Fruit fly (Drosophila melanogaster): ENCODE results near the gene CG1806.

Gene CG1806

DNA sequence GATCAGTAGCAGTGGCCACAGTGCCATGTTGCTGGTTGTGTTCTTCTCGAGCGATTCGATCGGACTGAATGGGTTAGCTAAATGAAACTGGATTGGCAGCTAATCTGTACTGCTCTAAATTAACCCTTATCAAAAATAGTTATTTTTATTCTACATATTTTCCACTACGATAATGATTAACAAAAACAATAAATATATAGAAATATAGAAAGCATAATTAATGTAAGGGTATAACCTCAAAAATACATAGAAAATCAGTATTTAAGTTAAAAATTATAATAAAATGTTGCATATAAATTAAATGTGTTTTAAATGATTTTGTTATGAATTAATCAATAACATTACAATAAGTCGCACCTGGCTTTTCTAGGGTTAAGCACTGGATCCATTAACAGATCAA is 24.4 kb downstream of the CG1806 start, which contains the start of gene Cyp311a1:
TSS of gene Cyp311a1 (minus strand) at position 66 of the 400 bp plus-strand sequence.
- no peak for TF ChIP-seq CG9705 (GFP tag; optimal IDR thresholded peaks at IDR 0.05)
- no peak for TF ChIP-seq br (GFP tag; optimal IDR thresholded peaks at IDR 0.05)
- no peak for TF ChIP-seq woc (GFP tag; optimal IDR thresholded peaks at IDR 0.05)
- peak; percentile 23 for TF ChIP-seq Sp1 (GFP tag; optimal IDR thresholded peaks at IDR 0.05)
- TF ChIP-seq HLH106 (tag; optimal IDR thresholded peaks at IDR 0.05), result peak; percentile 7

DNA sequence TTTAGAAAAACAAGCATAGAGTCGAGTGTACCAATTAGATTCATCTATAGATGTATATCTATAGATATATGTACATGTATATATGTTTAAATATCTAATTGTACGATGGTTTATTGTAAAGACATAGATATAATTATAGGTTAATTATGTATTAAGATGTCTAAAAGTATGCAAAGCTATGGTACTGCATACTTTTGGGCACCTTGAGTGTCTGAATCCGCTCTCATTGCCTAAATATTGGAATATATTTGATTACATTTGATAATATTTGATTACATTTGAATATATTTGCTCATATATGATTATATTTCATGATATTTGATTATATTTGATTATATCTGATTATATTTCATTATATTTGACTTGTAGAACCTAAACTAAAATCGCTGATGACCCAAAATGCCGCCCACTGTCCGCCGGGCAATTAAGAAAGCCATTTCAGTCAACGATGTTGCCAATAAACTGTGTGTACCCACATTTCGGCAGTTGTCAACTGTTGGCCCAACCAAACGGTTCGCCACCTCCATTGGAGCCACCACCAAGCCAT is 25.2 kb downstream of the CG1806 start, which contains the start of gene Cyp318a1:
TSS of gene Cyp318a1 (plus strand) at position 497 of the 547 bp plus-strand sequence.
- TF ChIP-seq usp (GFP tag; optimal IDR thresholded peaks at IDR 0.05) (no peak), tai (GFP tag; optimal IDR thresholded peaks at IDR 0.05) (no peak), Hnf4 (GFP tag; optimal IDR thresholded peaks at IDR 0.05) (no peak), pan (optimal IDR thresholded peaks at IDR 0.05) (no peak), brk (GFP tag; optimal IDR thresholded peaks at IDR 0.05) (no peak), br (GFP tag; optimal IDR thresholded peaks at IDR 0.05) (no peak), Hr78 (GFP tag; optimal IDR thresholded peaks at IDR 0.05) (no peak), dl (GFP tag; optimal IDR thresholded peaks at IDR 0.05; ENCODE audit: insufficient read depth in 1 of 2, partially characterized antibody in 2 of 2) (no peak), woc (GFP tag; optimal IDR thresholded peaks at IDR 0.05) (no peak), HLH106 (tag; optimal IDR thresholded peaks at IDR 0.05) (no peak), Dif (GFP tag; optimal IDR thresholded peaks at IDR 0.05; ENCODE audit: partially characterized antibody) (no peak), foxo (GFP tag; optimal IDR thresholded peaks at IDR 0.05) (no peak), CG9705 (GFP tag; optimal IDR thresholded peaks at IDR 0.05) (no peak), Sp1 (GFP tag; optimal IDR thresholded peaks at IDR 0.05) (no peak), dmrt93B (GFP tag; optimal IDR thresholded peaks at IDR 0.05) (no peak), OdsH (GFP tag; optimal IDR thresholded peaks at IDR 0.05) (no peak), fru (GFP tag; optimal IDR thresholded peaks at IDR 0.05) (no peak), sv (GFP tag; optimal IDR thresholded peaks at IDR 0.05) (no peak), CG32264 (GFP tag; optimal IDR thresholded peaks at IDR 0.05) (no peak)

DNA sequence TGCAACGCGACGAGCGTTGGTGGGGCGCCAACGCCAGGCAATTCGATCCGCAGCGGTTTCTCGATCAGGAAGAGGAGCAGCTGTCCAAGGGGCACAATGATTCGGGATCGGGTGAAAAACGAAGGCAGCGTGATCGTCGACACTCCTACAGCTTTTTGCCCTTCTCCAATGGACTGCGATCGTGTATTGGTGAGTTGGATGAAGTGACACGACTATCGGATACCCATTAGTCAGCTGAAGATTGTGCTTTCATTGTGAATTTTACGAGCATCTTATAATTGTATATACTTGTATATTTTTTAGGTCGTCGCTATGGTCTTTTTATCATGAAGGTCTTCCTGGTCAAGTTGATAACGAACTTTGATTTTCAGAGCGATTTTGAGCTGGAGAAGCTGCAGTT is 27.7 kb downstream of the CG1806 start:
- TF ChIP-seq brk (GFP tag; optimal IDR thresholded peaks at IDR 0.05) (no peak), br (GFP tag; optimal IDR thresholded peaks at IDR 0.05) (no peak), rgr (GFP tag; optimal IDR thresholded peaks at IDR 0.05) (no peak)

dm6 chrX:12035207-12035606 is 28.2 kb downstream of the CG1806 start:
- peak; percentile 51 for TF ChIP-seq Myc (optimal IDR thresholded peaks at IDR 0.05)
- no peak for TF ChIP-seq CG32264 (GFP tag; optimal IDR thresholded peaks at IDR 0.05)
- TF ChIP-seq Dif (GFP tag; optimal IDR thresholded peaks at IDR 0.05; ENCODE audit: partially characterized antibody), result no peak
- TF ChIP-seq Dfd (GFP tag; optimal IDR thresholded peaks at IDR 0.05), result no peak
- peak; percentile 19 for TF ChIP-seq brk (GFP tag; optimal IDR thresholded peaks at IDR 0.05)
- no peak for TF ChIP-seq usp (GFP tag; optimal IDR thresholded peaks at IDR 0.05)
- no peak for TF ChIP-seq Rel (GFP tag; optimal IDR thresholded peaks at IDR 0.05)
- TF ChIP-seq Rel (tag; optimal IDR thresholded peaks at IDR 0.05), result no peak

dm6 chrX:12043398-12043797 is 36.4 kb downstream of the CG1806 start, which contains the start of gene Ten-a:
Gene Ten-a (plus strand): TSS chrX:12043698.
- TF ChIP-seq h (GFP tag; optimal IDR thresholded peaks at IDR 0.05) (no peak), Hr83 (GFP tag; optimal IDR thresholded peaks at IDR 0.05; ENCODE audit: poor library complexity, severe bottlenecking) (no peak), sage (GFP tag; optimal IDR thresholded peaks at IDR 0.05) (no peak), pan (optimal IDR thresholded peaks at IDR 0.05) (no peak), ey (GFP tag; optimal IDR thresholded peaks at IDR 0.05) (no peak), brk (GFP tag; optimal IDR thresholded peaks at IDR 0.05) (no peak), Dfd (GFP tag; optimal IDR thresholded peaks at IDR 0.05) (no peak), foxo (GFP tag; optimal IDR thresholded peaks at IDR 0.05) (no peak), GATAd (GFP tag; optimal IDR thresholded peaks at IDR 0.05) (no peak), jim (GFP tag; optimal IDR thresholded peaks at IDR 0.05) (no peak), CG9705 (GFP tag; optimal IDR thresholded peaks at IDR 0.05) (no peak), lola (GFP tag; optimal IDR thresholded peaks at IDR 0.05) (no peak), tai (GFP tag; optimal IDR thresholded peaks at IDR 0.05) (no peak)

Measured in whole organism, wandering third instar larva.